Fruit fly (Drosophila melanogaster) whole organism, wandering third instar larva: ENCODE data around the gene kon.

ENCODE experiments used
- Abd-B ChIP-seq: fragments of >200 bp; optimal IDR thresholded peaks from 2 replicates; lab custom pipeline; 2017; ENCODE audit warnings: missing biosample characterization, missing genetic modification characterization
- CG32264 ChIP-seq: fragments of 200-800 bp; sonication (Bioruptor generic); optimal IDR thresholded peaks from 2 replicates; lab custom pipeline; 2016; ENCODE audit warnings: missing biosample characterization, missing genetic modification characterization
- CG9705 ChIP-seq: fragments of 200-800 bp; sonication (Bioruptor generic); optimal IDR thresholded peaks from 2 replicates; lab custom pipeline; 2018; ENCODE audit warnings: missing biosample characterization, mild to moderate bottlenecking, missing genetic modification characterization
- CrebA ChIP-seq: fragments of 200-800 bp; sonication (Bioruptor generic); optimal IDR thresholded peaks from 2 replicates; lab custom pipeline; 2016; ENCODE audit warnings: missing biosample characterization, mild to moderate bottlenecking, missing genetic modification characterization, borderline replicate concordance
- Dfd ChIP-seq: fragments of >200 bp; optimal IDR thresholded peaks from 2 replicates; lab custom pipeline; 2017; ENCODE audit warnings: missing biosample characterization, missing genetic modification characterization
- Dif ChIP-seq: fragments of 200-275, 200-300 bp; sonication (Bioruptor generic); optimal IDR thresholded peaks from 2 replicates; lab custom pipeline; 2018; ENCODE audit warnings: missing biosample characterization, missing genetic modification characterization; ENCODE audit not compliant: partially characterized antibody
- HLH106 ChIP-seq: fragments of 200-800 bp; optimal IDR thresholded peaks from 3 replicates; lab custom pipeline; 2019; ENCODE audit warnings: missing biosample characterization, mild to moderate bottlenecking, missing genetic modification characterization, moderate library complexity
- Hnf4 ChIP-seq: fragments of 200-800 bp; sonication (Bioruptor generic); optimal IDR thresholded peaks from 2 replicates; lab custom pipeline; 2016; ENCODE audit warnings: missing biosample characterization, mild to moderate bottlenecking, missing genetic modification characterization
- Hr83 ChIP-seq: fragments of 200-300 bp; sonication (Bioruptor generic); optimal IDR thresholded peaks from 2 replicates; lab custom pipeline; 2016; ENCODE audit warnings: missing biosample characterization, mild to moderate bottlenecking, missing genetic modification characterization, moderate library complexity; ENCODE audit not compliant: poor library complexity, severe bottlenecking
- Jra ChIP-seq: sonication (Bioruptor generic); optimal IDR thresholded peaks from 2 replicates; lab custom pipeline; 2016; ENCODE audit warnings: missing biosample characterization, missing genetic modification characterization
- Mio ChIP-seq: sonication (Bioruptor generic); optimal IDR thresholded peaks from 2 replicates; lab custom pipeline; 2016; ENCODE audit warnings: missing biosample characterization, missing genetic modification characterization
- Myc ChIP-seq: fragments of >200 bp; optimal IDR thresholded peaks from 2 replicates; lab custom pipeline; 2017
- N ChIP-seq: fragments of >200 bp; optimal IDR thresholded peaks from 2 replicates; lab custom pipeline; 2018; ENCODE audit warnings: missing biosample characterization, missing external identifiers, missing genetic modification characterization
- OdsH ChIP-seq: fragments of 200-800 bp; sonication (Bioruptor generic); optimal IDR thresholded peaks from 2 replicates; lab custom pipeline; 2016; ENCODE audit warnings: missing biosample characterization, mild to moderate bottlenecking, missing genetic modification characterization
- Rel ChIP-seq, 2 experiments: fragments of 200-800 bp; sonication (Bioruptor generic) in 1 of 2; optimal IDR thresholded peaks; 2 replicates in 1 of 2; 3 replicates in 1 of 2; lab custom pipeline; 2016 to 2019; ENCODE audit warnings: mild to moderate bottlenecking in 2 of 2, missing biosample characterization in 2 of 2, missing genetic modification characterization in 2 of 2, moderate library complexity in 1 of 2
- Sp1 ChIP-seq: fragments of 200-800 bp; sonication (Bioruptor generic); optimal IDR thresholded peaks from 3 replicates; lab custom pipeline; 2019; ENCODE audit warnings: missing biosample characterization, mild to moderate bottlenecking, missing genetic modification characterization, moderate library complexity
- Vsx2 ChIP-seq: fragments of 200-300, 225-300 bp; sonication (Bioruptor generic); optimal IDR thresholded peaks from 2 replicates; lab custom pipeline; 2018; ENCODE audit warnings: missing biosample characterization, missing genetic modification characterization; ENCODE audit not compliant: partially characterized antibody
- br ChIP-seq: fragments of 200-800 bp; sonication (Bioruptor generic); optimal IDR thresholded peaks from 2 replicates; lab custom pipeline; 2016; ENCODE audit warnings: missing biosample characterization, missing genetic modification characterization
- brk ChIP-seq: fragments of 200-800 bp; sonication (Bioruptor generic); optimal IDR thresholded peaks from 2 replicates; lab custom pipeline; 2016; ENCODE audit warnings: missing biosample characterization, mild to moderate bottlenecking, missing genetic modification characterization
- dl ChIP-seq, 2 experiments: fragments of 175-275, 200-275 bp in 1 of 2; fragments of 200-275 bp in 1 of 2; sonication (Bioruptor generic); optimal IDR thresholded peaks; lab custom pipeline; 2018; ENCODE audit warnings: mild to moderate bottlenecking in 2 of 2, missing biosample characterization in 2 of 2, missing genetic modification characterization in 2 of 2, moderate library complexity in 2 of 2; ENCODE audit not compliant: partially characterized antibody in 2 of 2, insufficient read depth in 1 of 2
- dmrt93B ChIP-seq: fragments of 200-800 bp; sonication (Bioruptor generic); optimal IDR thresholded peaks from 2 replicates; lab custom pipeline; 2018; ENCODE audit warnings: missing biosample characterization, mild to moderate bottlenecking, missing genetic modification characterization
- dsf ChIP-seq: sonication (Bioruptor generic); optimal IDR thresholded peaks from 2 replicates; lab custom pipeline; 2016; ENCODE audit warnings: missing biosample characterization, missing genetic modification characterization, borderline replicate concordance
- ey ChIP-seq: fragments of 200-800 bp; sonication (Bioruptor generic); optimal IDR thresholded peaks from 2 replicates; lab custom pipeline; 2016; ENCODE audit warnings: missing biosample characterization, missing genetic modification characterization
- foxo ChIP-seq, 2 experiments: fragments of 200-800 bp; sonication (Bioruptor generic); optimal IDR thresholded peaks; 2 replicates in 1 of 2; 3 replicates in 1 of 2; lab custom pipeline; 2016 to 2017; ENCODE audit warnings: missing biosample characterization in 2 of 2, missing genetic modification characterization in 2 of 2
- fru ChIP-seq: fragments of 200-800 bp; sonication (Bioruptor generic); optimal IDR thresholded peaks from 3 replicates; lab custom pipeline; 2016; ENCODE audit warnings: missing biosample characterization, mild to moderate bottlenecking, missing genetic modification characterization
- h ChIP-seq: fragments of 200-800 bp; sonication (Bioruptor generic); optimal IDR thresholded peaks from 3 replicates; lab custom pipeline; 2016; ENCODE audit warnings: missing biosample characterization, mild to moderate bottlenecking, missing genetic modification characterization
- jim ChIP-seq: fragments of 175-275, 200-325 bp; sonication (Bioruptor generic); optimal IDR thresholded peaks from 2 replicates; lab custom pipeline; 2016; ENCODE audit warnings: missing biosample characterization, mild to moderate bottlenecking, missing genetic modification characterization
- psq ChIP-seq: fragments of 200-800 bp; sonication (Bioruptor generic); optimal IDR thresholded peaks from 3 replicates; lab custom pipeline; 2017; ENCODE audit warnings: missing biosample characterization, mild to moderate bottlenecking, missing genetic modification characterization, moderate library complexity
- rgr ChIP-seq: fragments of 200-800 bp; sonication (Bioruptor generic); optimal IDR thresholded peaks from 3 replicates; lab custom pipeline; 2016; ENCODE audit warnings: missing biosample characterization, mild to moderate bottlenecking, missing genetic modification characterization
- sage ChIP-seq: fragments of 200-800 bp; sonication (Bioruptor generic); optimal IDR thresholded peaks from 2 replicates; lab custom pipeline; 2016; ENCODE audit warnings: missing biosample characterization, mild to moderate bottlenecking, missing genetic modification characterization
- sv ChIP-seq: fragments of 200-800 bp; sonication (Bioruptor generic); optimal IDR thresholded peaks from 3 replicates; lab custom pipeline; 2016; ENCODE audit warnings: missing biosample characterization, missing genetic modification characterization
- tai ChIP-seq: sonication (Bioruptor generic); optimal IDR thresholded peaks from 2 replicates; lab custom pipeline; 2016; ENCODE audit warnings: missing biosample characterization, missing genetic modification characterization
- usp ChIP-seq: fragments of >200 bp; optimal IDR thresholded peaks from 2 replicates; lab custom pipeline; 2017; ENCODE audit warnings: missing biosample characterization, missing genetic modification characterization
- woc ChIP-seq: sonication (Bioruptor generic); optimal IDR thresholded peaks from 2 replicates; lab custom pipeline; 2016; ENCODE audit warnings: missing biosample characterization, mild to moderate bottlenecking, missing genetic modification characterization

The kon gene

dm6 chr2L:18465402-18466201 lies 38.2 kb downstream of the kon start:
- no peak for TF ChIP-seq dsf (GFP tag; lab: Kevin White, UChicago)
- peak; percentile 4 for TF ChIP-seq sage
- TF ChIP-seq Rel (GFP tag; optimal IDR thresholded peaks at IDR 0.05; lab: Kevin White, UChicago), result no peak
- peak; percentile 19 for TF ChIP-seq Rel (tag; optimal IDR thresholded peaks at IDR 0.05; lab: Kevin White, UChicago)
- peak; percentile 39 for TF ChIP-seq br (GFP tag; lab: Kevin White, UChicago)
- peak; percentile 14 for TF ChIP-seq Hr83 (GFP tag; lab: Kevin White, UChicago)
- TF ChIP-seq dl (GFP tag; optimal IDR thresholded peaks at IDR 0.05; lab: Kevin White, UChicago; ENCODE audit: insufficient read depth in 1 of 2, partially characterized antibody in 2 of 2), result no peak
- TF ChIP-seq Hnf4 (GFP tag; lab: Kevin White, UChicago), result peak; percentile 14
- peak; percentile 63 for TF ChIP-seq h (GFP tag; lab: Kevin White, UChicago)
- peak; percentile 65 for TF ChIP-seq Sp1 (GFP tag; lab: Kevin White, UChicago)
- TF ChIP-seq fru (GFP tag; lab: Kevin White, UChicago), result peak; percentile 61
- peak; percentile 23 for TF ChIP-seq woc (GFP tag; lab: Kevin White, UChicago)
- TF ChIP-seq ey, result peak; percentile 45
- TF ChIP-seq OdsH (GFP tag; lab: Kevin White, UChicago), result peak; percentile 72
- TF ChIP-seq CG32264 (GFP tag; lab: Kevin White, UChicago), result peak; percentile 27
- peak; percentile 79 for TF ChIP-seq psq (GFP tag; lab: Kevin White, UChicago)
- TF ChIP-seq CG9705 (GFP tag; lab: Kevin White, UChicago), result no peak
- TF ChIP-seq HLH106 (tag; lab: Kevin White, UChicago), result peak; percentile 65
- peak in 1 of 2 experiments; percentile 76 for TF ChIP-seq foxo (GFP tag; optimal IDR thresholded peaks at IDR 0.05; lab: Kevin White, UChicago)
- peak; percentile 39 for TF ChIP-seq rgr
- no peak for TF ChIP-seq usp (GFP tag; lab: Kevin White, UChicago)
- peak; percentile 3 for TF ChIP-seq Vsx2
- peak; percentile 54 for TF ChIP-seq Dfd (GFP tag; lab: Kevin White, UChicago)
- TF ChIP-seq brk, result peak; percentile 25
- no peak for TF ChIP-seq tai (GFP tag; lab: Kevin White, UChicago)
- no peak for TF ChIP-seq Myc

dm6 chr2L:18464116-18464530 lies 39.7 kb downstream of the kon start:
- TF ChIP-seq HLH106 (tag; lab: Kevin White, UChicago), result no peak
- no peak for TF ChIP-seq dl (GFP tag; optimal IDR thresholded peaks at IDR 0.05; lab: Kevin White, UChicago; ENCODE audit: insufficient read depth in 1 of 2, partially characterized antibody in 2 of 2)
- TF ChIP-seq Hnf4 (GFP tag; lab: Kevin White, UChicago), result peak; percentile 47
- TF ChIP-seq ey, result peak; percentile 18
- no peak for TF ChIP-seq Jra (GFP tag; lab: Kevin White, UChicago)
- no peak for TF ChIP-seq sv (GFP tag; lab: Kevin White, UChicago)
- peak; percentile 92 for TF ChIP-seq psq (GFP tag; lab: Kevin White, UChicago)
- no peak for TF ChIP-seq CG32264 (GFP tag; lab: Kevin White, UChicago)
- peak in 1 of 2 experiments; percentile 13 for TF ChIP-seq foxo (GFP tag; optimal IDR thresholded peaks at IDR 0.05; lab: Kevin White, UChicago)
- TF ChIP-seq Rel (GFP tag; optimal IDR thresholded peaks at IDR 0.05; lab: Kevin White, UChicago), result no peak
- TF ChIP-seq Rel (tag; optimal IDR thresholded peaks at IDR 0.05; lab: Kevin White, UChicago), result peak; percentile 50
- TF ChIP-seq OdsH (GFP tag; lab: Kevin White, UChicago), result no peak
- no peak for TF ChIP-seq h (GFP tag; lab: Kevin White, UChicago)

- TF ChIP-seq Myc (no peak), fru (GFP tag; lab: Kevin White, UChicago) (peak; percentile 79), CrebA (GFP tag; lab: Kevin White, UChicago) (peak; percentile 36), Sp1 (GFP tag; lab: Kevin White, UChicago) (peak; percentile 84), Hr83 (GFP tag; lab: Kevin White, UChicago) (peak; percentile 4), dmrt93B (GFP tag; lab: Kevin White, UChicago) (peak; percentile 57), OdsH (GFP tag; lab: Kevin White, UChicago) (peak; percentile 77), dsf (GFP tag; lab: Kevin White, UChicago) (peak; percentile 14), N (GFP tag; lab: Kevin White, UChicago) (no peak), CG32264 (GFP tag; lab: Kevin White, UChicago) (peak; percentile 33), HLH106 (tag; lab: Kevin White, UChicago) (peak; percentile 81), Dif (GFP tag; lab: Kevin White, UChicago) (no peak), foxo (GFP tag; optimal IDR thresholded peaks at IDR 0.05; lab: Kevin White, UChicago) (peak in 1 of 2 experiments; percentile 66), sv (GFP tag; lab: Kevin White, UChicago) (no peak), CG9705 (GFP tag; lab: Kevin White, UChicago) (peak; percentile 51), dl (GFP tag; optimal IDR thresholded peaks at IDR 0.05; lab: Kevin White, UChicago; ENCODE audit: insufficient read depth in 1 of 2, partially characterized antibody in 2 of 2) (no peak), br (GFP tag; lab: Kevin White, UChicago) (peak; percentile 83), Mio (GFP tag; lab: Kevin White, UChicago) (no peak), tai (GFP tag; lab: Kevin White, UChicago) (peak; percentile 58), Hnf4 (GFP tag; lab: Kevin White, UChicago) (peak; percentile 53), Abd-B (GFP tag; lab: Kevin White, UChicago) (no peak), rgr (peak; percentile 73), woc (GFP tag; lab: Kevin White, UChicago) (peak; percentile 69), Jra (GFP tag; lab: Kevin White, UChicago) (peak; percentile 42), brk (peak; percentile 15), jim (no peak), Rel (GFP tag; optimal IDR thresholded peaks at IDR 0.05; lab: Kevin White, UChicago) (no peak), Rel (tag; optimal IDR thresholded peaks at IDR 0.05; lab: Kevin White, UChicago) (no peak), h (GFP tag; lab: Kevin White, UChicago) (peak; percentile 74), sage (peak; percentile 24), ey (peak; percentile 71), Dfd (GFP tag; lab: Kevin White, UChicago) (no peak), psq (GFP tag; lab: Kevin White, UChicago) (no peak)
Observed at dm6 chr2L:18463610-18464009, 40.2 kb downstream of the kon start.
